Worm (Caenorhabditis elegans): ENCODE results near the gene W05B10.6.

W05B10.6 gene

DNA sequence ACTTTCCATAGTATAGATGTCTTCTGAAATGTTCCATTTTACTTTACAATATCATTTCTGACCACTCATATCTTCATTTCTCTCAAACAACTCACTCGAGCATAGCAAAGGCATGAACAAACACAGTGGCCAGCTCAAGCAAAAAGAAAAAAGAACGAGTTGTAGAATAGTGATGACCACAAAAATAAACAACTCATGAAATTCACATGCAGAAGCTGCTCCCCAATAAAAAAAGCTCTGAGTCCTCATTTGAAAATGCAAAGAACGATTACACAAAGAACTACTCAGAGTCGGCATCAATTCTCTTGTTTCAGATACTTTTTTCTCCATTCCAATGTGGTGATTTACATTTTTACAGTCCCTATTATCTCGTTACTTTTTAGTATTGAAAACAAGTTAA lies 23.3 kb downstream of the W05B10.6 start:
- TF ChIP-seq vab-7 (GFP tag; IDR thresholded peaks at IDR 0.05): no peak
- peak in 1 of 2 experiments; percentile 15 for TF ChIP-seq daf-16 (GFP tag; optimal IDR thresholded peaks at IDR 0.05)
- TF ChIP-seq daf-16 (tag; optimal IDR thresholded peaks at IDR 0.05): peak; percentile 26
- TF ChIP-seq zip-11 (GFP tag; IDR thresholded peaks at IDR 0.05): no peak
- TF ChIP-seq mxl-2 (GFP tag; conservative IDR thresholded peaks at IDR 0.05): peak; percentile 95
- peak; percentile 20 for TF ChIP-seq nhr-6 (tag; optimal IDR thresholded peaks at IDR 0.05)
- TF ChIP-seq aha-1 (tag): peak; percentile 91

DNA sequence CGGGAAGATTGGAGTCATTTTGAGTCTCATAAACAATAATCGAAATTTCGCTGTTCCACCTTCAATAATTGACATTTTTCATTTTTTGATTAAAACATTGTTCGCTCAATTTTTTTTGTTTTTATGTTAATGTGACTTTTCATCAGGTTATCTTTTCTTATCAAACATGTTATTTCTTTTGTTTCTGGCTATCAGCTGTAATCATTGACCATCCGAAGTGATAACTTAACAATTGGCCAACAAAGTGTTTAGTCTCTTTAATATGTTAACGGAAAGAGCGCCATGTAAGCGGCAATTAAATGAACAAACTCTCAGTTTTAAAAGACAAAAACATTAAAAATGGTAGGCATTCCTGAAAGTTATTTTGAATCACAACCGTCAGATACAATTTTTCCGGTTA lies 24.0 kb downstream of the W05B10.6 start:
- TF ChIP-seq hlh-30 (tag; optimal IDR thresholded peaks at IDR 0.05; ENCODE audit: insufficient read depth) (no peak), zip-2 (tag; optimal IDR thresholded peaks at IDR 0.05) (no peak), pqm-1 (tag; optimal IDR thresholded peaks at IDR 0.05) (peak; percentile 45), F37D6.2 (tag; optimal IDR thresholded peaks at IDR 0.05) (no peak), nhr-28 (tag; optimal IDR thresholded peaks at IDR 0.05) (peak; percentile 36), Y105C5A.15 (GFP tag; IDR thresholded peaks at IDR 0.05) (no peak), unc-62 (GFP tag; optimal IDR thresholded peaks at IDR 0.05 in 1 of 2) (no peak), unc-62 (tag; optimal IDR thresholded peaks at IDR 0.05) (no peak), madf-5 (GFP tag; IDR thresholded peaks at IDR 0.05) (no peak), spr-1 (tag; optimal IDR thresholded peaks at IDR 0.05) (no peak), F10B5.3 (tag; optimal IDR thresholded peaks at IDR 0.05) (no peak), mdl-1 (tag; optimal IDR thresholded peaks at IDR 0.05) (no peak), unc-39 (tag; optimal IDR thresholded peaks at IDR 0.05) (no peak), ctbp-1 (GFP tag; IDR thresholded peaks at IDR 0.05) (no peak)

DNA sequence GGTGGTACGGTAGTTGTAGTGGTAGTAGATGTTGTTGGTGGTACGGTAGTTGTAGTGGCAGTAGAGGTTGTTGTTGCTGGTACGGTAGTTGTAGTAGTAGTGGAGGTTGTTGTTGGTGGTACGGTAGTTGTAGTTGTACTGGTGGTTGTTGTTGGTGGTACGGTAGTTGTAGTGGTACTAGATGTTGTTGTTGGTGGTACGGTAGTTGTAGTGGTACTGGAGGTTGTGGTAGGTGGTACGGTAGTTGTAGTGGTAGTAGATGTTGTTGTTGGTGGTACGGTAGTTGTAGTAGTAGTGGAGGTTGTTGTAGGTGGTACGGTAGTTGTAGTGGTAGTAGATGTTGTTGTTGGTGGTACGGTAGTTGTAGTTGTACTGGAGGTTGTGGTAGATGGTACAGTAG lies 25.0 kb downstream of the W05B10.6 start:
- TF ChIP-seq nhr-102 (tag; optimal IDR thresholded peaks at IDR 0.05) (no peak), unc-62 (GFP tag; optimal IDR thresholded peaks at IDR 0.05 in 1 of 2) (no peak), unc-62 (tag; optimal IDR thresholded peaks at IDR 0.05) (no peak), sdz-12 (GFP tag; optimal IDR thresholded peaks at IDR 0.05) (no peak), ctbp-1 (GFP tag; IDR thresholded peaks at IDR 0.05) (no peak), ces-1 (GFP tag; optimal IDR thresholded peaks at IDR 0.05) (no peak), egl-27 (tag; optimal IDR thresholded peaks at IDR 0.05) (no peak), lin-1 (GFP tag; IDR thresholded peaks at IDR 0.05) (no peak), hlh-30 (tag; optimal IDR thresholded peaks at IDR 0.05; ENCODE audit: insufficient read depth) (no peak), mep-1 (tag; optimal IDR thresholded peaks at IDR 0.05) (no peak), mes-2 (tag; optimal IDR thresholded peaks at IDR 0.05; ENCODE audit: poor library complexity, severe bottlenecking) (no peak), hlh-11 (tag; optimal IDR thresholded peaks at IDR 0.05) (no peak), nhr-42 (GFP tag; IDR thresholded peaks at IDR 0.05) (no peak), Y75B8A.6 (GFP tag; IDR thresholded peaks at IDR 0.05) (no peak), daf-16 (GFP tag; optimal IDR thresholded peaks at IDR 0.05) (no peak), daf-16 (tag; optimal IDR thresholded peaks at IDR 0.05) (no peak), gei-8 (GFP tag; optimal IDR thresholded peaks at IDR 0.05) (no peak), pqm-1 (tag; optimal IDR thresholded peaks at IDR 0.05) (no peak)

DNA sequence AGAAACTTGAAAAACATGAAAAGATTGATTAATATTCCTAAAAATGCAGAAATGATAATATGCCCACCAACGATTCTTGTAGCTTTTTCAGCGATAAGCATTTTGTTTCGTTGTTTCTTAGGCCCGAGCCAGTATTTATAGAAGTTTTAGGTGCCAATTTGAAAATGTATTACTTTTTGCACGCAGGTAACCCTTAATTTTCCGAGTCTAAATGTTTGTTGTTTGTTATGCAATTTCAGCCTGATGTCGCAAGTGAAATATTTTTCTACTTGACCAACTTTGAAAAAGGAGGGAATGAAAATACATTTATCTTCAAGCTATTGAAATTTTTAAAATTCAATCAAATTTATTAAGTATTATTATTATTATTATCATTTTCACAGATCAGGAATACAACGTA lies 26.0 kb downstream of the W05B10.6 start, which contains the start of gene srx-113:
Gene srx-113, minus strand, starts transcription at position 101 of the 400 bp plus-strand sequence.
- TF ChIP-seq dmd-8 (GFP tag; IDR thresholded peaks at IDR 0.05): no peak
- no peak for TF ChIP-seq F37D6.2 (tag; optimal IDR thresholded peaks at IDR 0.05)
- no peak for TF ChIP-seq cey-2 (tag; optimal IDR thresholded peaks at IDR 0.05; ENCODE audit: borderline replicate concordance, insufficient read depth)
- TF ChIP-seq tag-97 (GFP tag; IDR thresholded peaks at IDR 0.05): no peak
- TF ChIP-seq zip-2 (tag; optimal IDR thresholded peaks at IDR 0.05): no peak
- TF ChIP-seq zip-11 (GFP tag; IDR thresholded peaks at IDR 0.05): no peak
- no peak for TF ChIP-seq F49E8.2 (tag; optimal IDR thresholded peaks at IDR 0.05; ENCODE audit: borderline replicate concordance)
- no peak for TF ChIP-seq arid-1 (GFP tag; conservative IDR thresholded peaks at IDR 0.05)
- TF ChIP-seq lsy-2 (tag; optimal IDR thresholded peaks at IDR 0.05): no peak
- TF ChIP-seq madf-9 (GFP tag; conservative IDR thresholded peaks at IDR 0.05): no peak
